Worm (Caenorhabditis elegans) whole organism, late embryonic: ENCODE measurements around the gene C08E3.13.
"Not testable (repeated sequence)": the region's sequence is repeated elsewhere in the genome, so short reads cannot be mapped to it uniquely, and the experiment has no call there.

Experiments used
- C38D4.7 ChIP-seq: fragments of 200-800 bp; sonication (Bioruptor generic); optimal IDR thresholded peaks from 2 replicates; lab custom pipeline; 2018; ENCODE audit warnings: mild to moderate bottlenecking, missing genetic modification characterization, moderate library complexity, missing compliant biosample characterization
- F13H6.1 ChIP-seq: sonication (generic microtip); optimal IDR thresholded peaks from 2 replicates; lab custom pipeline; 2016; ENCODE audit warnings: missing genetic modification characterization, missing compliant biosample characterization
- K02D7.2 ChIP-seq: sonication (generic microtip); optimal IDR thresholded peaks from 2 replicates; lab custom pipeline; 2017; ENCODE audit warnings: mild to moderate bottlenecking, missing genetic modification characterization, missing compliant biosample characterization
- ahr-1 ChIP-seq: sonication (generic microtip); optimal IDR thresholded peaks from 2 replicates; lab custom pipeline; 2016; ENCODE audit warnings: missing genetic modification characterization, missing compliant biosample characterization
- ceh-14 ChIP-seq: sonication (generic microtip); optimal IDR thresholded peaks from 2 replicates; lab custom pipeline; 2016; ENCODE audit warnings: missing genotype, missing genetic modification characterization, missing compliant biosample characterization
- ceh-18 ChIP-seq: sonication (generic microtip); optimal IDR thresholded peaks from 2 replicates; lab custom pipeline; 2016; ENCODE audit warnings: missing genetic modification characterization, missing compliant biosample characterization
- ceh-34 ChIP-seq: sonication (generic microtip); optimal IDR thresholded peaks from 2 replicates; lab custom pipeline; 2016; ENCODE audit warnings: mild to moderate bottlenecking, missing genetic modification characterization, missing compliant biosample characterization
- ceh-6 ChIP-seq: fragments of 200-800 bp; sonication (Bioruptor generic); optimal IDR thresholded peaks from 2 replicates; lab custom pipeline; 2018; ENCODE audit warnings: mild to moderate bottlenecking, missing genetic modification characterization, missing compliant biosample characterization
- che-1 ChIP-seq: sonication (generic microtip); optimal IDR thresholded peaks from 2 replicates; lab custom pipeline; 2016; ENCODE audit warnings: mild to moderate bottlenecking, missing genetic modification characterization, missing compliant biosample characterization
- dve-1 ChIP-seq: sonication (generic microtip); optimal IDR thresholded peaks from 2 replicates; lab custom pipeline; 2017; ENCODE audit warnings: antibody characterized with exemption, mild to moderate bottlenecking, missing genetic modification characterization, missing compliant biosample characterization
- elt-4 ChIP-seq: sonication (generic microtip); optimal IDR thresholded peaks from 2 replicates; lab custom pipeline; 2016; ENCODE audit warnings: missing genetic modification characterization, missing compliant biosample characterization
- ets-4 ChIP-seq: sonication (generic microtip); optimal IDR thresholded peaks from 2 replicates; lab custom pipeline; 2016; ENCODE audit warnings: missing genetic modification characterization, missing compliant biosample characterization
- fax-1 ChIP-seq: sonication (generic microtip); optimal IDR thresholded peaks from 2 replicates; lab custom pipeline; 2016; ENCODE audit warnings: missing genotype, missing genetic modification characterization, missing compliant biosample characterization
- fkh-10 ChIP-seq: fragments of 150-350 bp; optimal IDR thresholded peaks from 2 replicates; lab custom pipeline; 2014; ENCODE audit warnings: missing biosample characterization, missing genetic modification reagents, missing genetic modification characterization
- fkh-6 ChIP-seq: sonication (generic microtip); optimal IDR thresholded peaks from 2 replicates; lab custom pipeline; 2016; ENCODE audit warnings: missing genetic modification characterization, missing compliant biosample characterization
- gmeb-2 ChIP-seq: sonication (generic microtip); optimal IDR thresholded peaks from 2 replicates; lab custom pipeline; 2016; ENCODE audit warnings: missing genetic modification characterization, inconsistent platforms, missing compliant biosample characterization
- hlh-13 ChIP-seq: fragments of 200-800 bp; sonication (Bioruptor generic); optimal IDR thresholded peaks from 2 replicates; lab custom pipeline; 2018; ENCODE audit warnings: mild to moderate bottlenecking, missing genetic modification characterization, missing compliant biosample characterization
- hlh-8 ChIP-seq: sonication (generic microtip); optimal IDR thresholded peaks from 2 replicates; lab custom pipeline; 2016; ENCODE audit warnings: missing genotype, missing genetic modification characterization, missing compliant biosample characterization
- lim-6 ChIP-seq: sonication (generic microtip); optimal IDR thresholded peaks from 2 replicates; lab custom pipeline; 2016; ENCODE audit warnings: missing genetic modification characterization, missing compliant biosample characterization
- nfya-1 ChIP-seq: sonication (generic microtip); optimal IDR thresholded peaks from 2 replicates; lab custom pipeline; 2017; ENCODE audit warnings: missing genetic modification characterization, mild to moderate bottlenecking, missing compliant biosample characterization, antibody characterized with exemption, moderate library complexity
- nhr-232 ChIP-seq: sonication (generic microtip); optimal IDR thresholded peaks from 2 replicates; lab custom pipeline; 2016; ENCODE audit warnings: missing genetic modification characterization, missing compliant biosample characterization
- pat-9 ChIP-seq: fragments of 200-800 bp; sonication (Bioruptor generic); optimal IDR thresholded peaks from 2 replicates; lab custom pipeline; 2018; ENCODE audit warnings: mild to moderate bottlenecking, missing genetic modification characterization, moderate library complexity, missing compliant biosample characterization
- pha-4 ChIP-seq: fragments of 150-350 bp; optimal IDR thresholded peaks from 2 replicates; lab custom pipeline; 2018; ENCODE audit warnings: missing biosample characterization, missing genetic modification reagents, missing genetic modification characterization
- pqm-1 ChIP-seq: sonication (generic microtip); optimal IDR thresholded peaks from 2 replicates; lab custom pipeline; 2016; ENCODE audit warnings: missing genetic modification characterization, missing compliant biosample characterization
- pros-1 ChIP-seq: fragments of 150-350 bp; optimal IDR thresholded peaks from 2 replicates; lab custom pipeline; 2014; ENCODE audit warnings: missing biosample characterization, missing genetic modification reagents, missing genetic modification characterization
- ref-2 ChIP-seq: sonication (generic microtip); optimal IDR thresholded peaks from 2 replicates; lab custom pipeline; 2016; ENCODE audit warnings: missing genetic modification characterization, missing compliant biosample characterization
- sdc-2 ChIP-seq: sonication (generic microtip); optimal IDR thresholded peaks from 2 replicates; lab custom pipeline; 2016; ENCODE audit warnings: missing genotype, missing genetic modification characterization, missing compliant biosample characterization
- ttx-3 ChIP-seq: sonication (generic microtip); optimal IDR thresholded peaks from 2 replicates; lab custom pipeline; 2016; ENCODE audit warnings: missing genetic modification reagents, missing genetic modification characterization, missing compliant biosample characterization
- unc-42 ChIP-seq: sonication (generic microtip); optimal IDR thresholded peaks from 2 replicates; lab custom pipeline; 2016; ENCODE audit warnings: missing genotype, missing genetic modification characterization, missing compliant biosample characterization
- unc-55 ChIP-seq: sonication (generic microtip); optimal IDR thresholded peaks from 2 replicates; lab custom pipeline; 2017; ENCODE audit warnings: missing biosample characterization, missing genetic modification reagents, missing genetic modification characterization
- ztf-16 ChIP-seq: sonication (generic microtip); optimal IDR thresholded peaks from 2 replicates; lab custom pipeline; 2017; ENCODE audit warnings: missing genetic modification characterization, missing compliant biosample characterization

C08E3.13 gene

DNA sequence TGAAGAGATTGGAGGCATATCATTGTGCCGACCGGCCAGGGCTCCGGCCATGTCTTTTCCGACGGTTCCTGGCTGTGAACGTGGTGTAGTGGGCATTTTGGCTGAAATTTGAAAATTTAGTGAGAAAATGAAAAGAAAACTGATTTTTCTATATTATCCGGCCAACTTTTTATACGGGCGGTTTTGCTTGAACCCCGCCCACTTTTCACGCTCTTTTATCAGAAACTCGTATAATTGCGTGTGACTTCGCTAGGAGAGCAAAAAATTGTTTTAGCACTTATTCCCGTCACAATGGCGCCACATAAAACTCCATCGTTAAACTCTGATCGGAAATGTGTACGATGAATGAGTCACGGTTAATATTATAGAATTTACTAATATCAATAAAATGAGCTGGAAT is at the start of gene C08E3.13:
C08E3.13 (minus strand) TSS at position 101 of the 400 bp plus-strand sequence.
- TF ChIP-seq F13H6.1, elt-4, pat-9 (tag; lab: Kevin White, UChicago): not testable (repeated sequence)

DNA sequence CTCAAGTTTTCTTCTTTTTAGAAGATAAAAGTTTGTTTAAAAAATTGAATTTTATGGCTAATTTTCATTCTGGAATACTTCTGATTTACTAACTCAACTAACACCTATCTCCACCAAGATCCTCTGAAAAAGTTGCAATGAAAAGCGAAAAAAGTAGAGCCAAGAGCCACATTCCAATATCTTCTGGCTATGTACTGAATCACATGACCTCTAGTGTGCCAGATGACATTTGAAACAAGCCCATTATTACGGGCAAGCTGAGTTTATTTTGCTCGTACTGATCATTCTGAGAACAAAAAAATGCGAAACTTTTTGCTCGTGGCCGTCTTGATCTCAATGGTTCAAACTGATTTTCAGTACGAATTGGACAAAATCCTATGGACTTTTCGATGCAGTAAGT is 47.0 kb upstream of the C08E3.13 start, which contains the start of gene irld-36:
irld-36 (plus strand) TSS at position 301 of the 400 bp plus-strand sequence.
- no peak for TF ChIP-seq ets-4 (tag; lab: Kevin White, UChicago)
- TF ChIP-seq unc-42 (tag; lab: Kevin White, UChicago) = no peak
- TF ChIP-seq hlh-8 (tag; lab: Kevin White, UChicago) = no peak

DNA sequence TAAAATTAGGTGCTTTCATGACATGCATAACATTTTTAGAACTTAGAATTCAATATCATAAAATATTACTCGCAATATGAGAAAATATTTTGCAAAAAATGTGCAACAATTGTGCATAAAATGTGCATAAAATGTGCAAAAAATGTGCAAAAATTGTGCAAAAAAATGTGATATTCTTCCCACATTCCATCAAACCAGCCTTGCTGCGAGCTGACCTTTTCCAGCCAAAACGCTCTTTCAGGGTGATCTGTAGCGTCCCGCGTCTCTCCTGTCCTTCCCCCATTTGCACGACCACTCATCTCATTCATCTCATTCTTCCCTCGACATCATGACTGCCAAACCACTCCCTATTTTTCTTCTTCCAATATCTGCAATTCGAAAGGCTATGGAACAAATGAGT is 44.0 kb upstream of the C08E3.13 start, which contains the start of gene fbxb-17:
fbxb-17 (plus strand) TSS at position 301 of the 400 bp plus-strand sequence.
- TF ChIP-seq pros-1 (no peak), che-1 (no peak), K02D7.2 (tag; lab: Kevin White, UChicago) (no peak)

DNA sequence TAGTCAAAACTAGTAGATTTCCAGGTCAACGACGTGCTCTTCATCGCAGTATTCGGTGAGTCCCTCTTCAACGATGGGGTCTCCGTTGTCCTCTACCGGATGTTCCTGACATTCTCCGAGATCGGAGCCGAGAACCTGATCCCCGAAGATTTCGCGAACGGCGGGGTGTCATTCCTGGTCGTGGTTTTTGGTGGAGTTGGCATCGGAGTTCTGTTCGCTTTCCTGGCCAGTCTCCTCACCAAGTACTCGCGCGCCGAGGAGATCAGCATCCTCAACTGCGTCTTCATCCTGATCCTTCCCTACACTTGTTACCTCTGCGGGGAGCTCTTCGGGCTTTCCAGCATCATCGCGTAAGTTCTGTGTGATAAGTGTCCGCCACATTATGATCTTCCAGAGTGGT is 40.6 kb upstream of the C08E3.13 start:
- TF ChIP-seq pqm-1 (no peak), hlh-8 (tag; lab: Kevin White, UChicago) (no peak), ceh-14 (tag; lab: Kevin White, UChicago) (no peak), pha-4 (tag; lab: Kevin White, UChicago) (no peak), ttx-3 (tag; lab: Kevin White, UChicago) (no peak), gmeb-2 (no peak), ceh-18 (tag; lab: Kevin White, UChicago) (no peak)

DNA sequence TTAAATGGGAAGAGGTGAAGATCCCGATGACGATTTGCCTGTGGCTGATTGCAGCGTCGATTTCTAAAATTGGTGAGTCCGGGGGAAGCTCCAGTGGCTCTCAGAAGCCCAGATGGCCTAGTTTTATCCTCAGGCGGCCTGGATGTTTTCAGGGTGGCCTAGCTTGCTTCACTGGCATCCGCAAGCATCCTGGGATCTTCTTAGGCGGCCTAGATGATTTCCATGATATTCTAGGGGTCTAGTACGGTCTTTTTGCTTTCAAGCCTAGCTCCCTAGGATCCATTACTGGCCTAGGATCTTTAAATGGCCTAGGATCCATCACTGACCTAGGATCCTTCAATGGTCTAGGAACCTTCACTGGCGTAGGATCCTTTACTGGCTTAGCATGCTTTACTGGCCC is 38.9 kb upstream of the C08E3.13 start:
- TF ChIP-seq nhr-232 (no peak), lim-6 (no peak), pros-1 (no peak), ceh-6 (GFP tag; lab: Kevin White, UChicago) (no peak)

DNA sequence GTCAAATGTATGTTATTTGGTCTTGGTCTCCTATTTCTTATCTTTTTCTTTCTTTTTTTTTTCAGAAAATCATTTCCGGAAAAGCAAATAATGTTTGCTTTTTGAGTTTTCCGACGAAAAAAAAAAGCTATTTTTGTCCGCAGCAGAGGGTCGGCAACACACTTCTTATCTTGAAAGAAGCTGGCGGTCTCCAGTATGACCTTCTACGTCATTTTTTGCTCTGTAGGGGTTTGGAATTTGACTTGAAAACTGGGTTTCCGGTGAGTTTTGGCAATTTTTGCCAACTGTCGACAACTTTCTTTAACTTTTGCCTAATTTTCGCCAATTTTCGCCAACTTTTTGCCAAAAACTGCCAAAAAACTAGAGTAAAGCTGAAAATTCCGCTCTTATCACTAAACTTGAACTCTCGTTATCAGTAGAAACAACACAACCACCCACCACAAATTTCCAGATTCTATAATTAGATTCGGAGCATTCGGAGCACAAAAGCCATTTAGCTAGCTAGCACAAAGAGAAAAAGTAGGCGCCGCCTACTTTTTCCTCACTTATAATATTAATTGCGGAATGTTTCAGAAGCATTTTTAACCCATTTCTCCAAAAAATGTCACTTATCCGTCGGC is 38.3 kb upstream of the C08E3.13 start, which contains the start of gene nhx-6:
nhx-6 (plus strand) TSS at position 570 of the 620 bp plus-strand sequence.
- no peak for TF ChIP-seq ahr-1 (tag; lab: Kevin White, UChicago)
- no peak for TF ChIP-seq fkh-6 (tag; lab: Kevin White, UChicago)
- TF ChIP-seq ref-2 (tag; lab: Kevin White, UChicago) = no peak
- no peak for TF ChIP-seq nfya-1 (tag; lab: Kevin White, UChicago)
- no peak for TF ChIP-seq hlh-13 (GFP tag; lab: Kevin White, UChicago)
- TF ChIP-seq C38D4.7 (GFP tag; lab: Kevin White, UChicago) = no peak
- no peak for TF ChIP-seq F13H6.1 (tag; lab: Kevin White, UChicago)
- no peak for TF ChIP-seq unc-55 (GFP tag; lab: Kevin White, UChicago)
- TF ChIP-seq sdc-2 (tag; lab: Kevin White, UChicago) = no peak
- no peak for TF ChIP-seq ttx-3 (tag; lab: Kevin White, UChicago)
- TF ChIP-seq ztf-16 (tag; lab: Kevin White, UChicago) = no peak
- no peak for TF ChIP-seq fkh-10 (GFP tag; lab: Kevin White, UChicago)
- no peak for TF ChIP-seq che-1
- TF ChIP-seq dve-1 (tag; lab: Kevin White, UChicago) = no peak

DNA sequence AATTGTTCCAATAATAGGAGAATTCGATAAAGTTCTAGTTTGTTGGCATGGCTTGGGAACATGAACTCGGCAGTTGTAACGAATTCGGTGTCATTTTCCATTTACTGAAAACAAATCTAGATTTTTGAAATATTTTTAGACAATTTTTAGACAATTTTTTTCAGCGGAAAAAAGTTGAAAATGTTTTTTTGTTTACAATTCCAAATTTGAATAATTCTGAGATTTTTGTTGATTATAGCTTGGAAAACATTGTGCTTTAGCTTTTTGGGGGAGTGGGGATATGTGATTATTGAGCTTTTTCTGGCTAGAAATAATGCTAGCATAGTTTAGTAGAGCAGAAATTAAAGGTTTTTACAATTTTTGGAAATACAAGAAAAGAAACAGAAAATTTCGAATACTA is 36.8 kb upstream of the C08E3.13 start, which contains the start of gene srw-97:
srw-97 (minus strand) TSS at position 101 of the 400 bp plus-strand sequence.
- TF ChIP-seq gmeb-2 (no peak), pha-4 (tag; lab: Kevin White, UChicago) (no peak), ceh-34 (no peak), fax-1 (tag; lab: Kevin White, UChicago) (no peak), ahr-1 (tag; lab: Kevin White, UChicago) (no peak), ceh-18 (tag; lab: Kevin White, UChicago) (no peak)
